Worm (Caenorhabditis elegans): ENCODE data around the gene C09B9.1.
"Not testable (repeated sequence)": the region's sequence is repeated elsewhere in the genome, so short reads cannot be mapped to it uniquely, and the experiment has no call there.

Gene C09B9.1

DNA sequence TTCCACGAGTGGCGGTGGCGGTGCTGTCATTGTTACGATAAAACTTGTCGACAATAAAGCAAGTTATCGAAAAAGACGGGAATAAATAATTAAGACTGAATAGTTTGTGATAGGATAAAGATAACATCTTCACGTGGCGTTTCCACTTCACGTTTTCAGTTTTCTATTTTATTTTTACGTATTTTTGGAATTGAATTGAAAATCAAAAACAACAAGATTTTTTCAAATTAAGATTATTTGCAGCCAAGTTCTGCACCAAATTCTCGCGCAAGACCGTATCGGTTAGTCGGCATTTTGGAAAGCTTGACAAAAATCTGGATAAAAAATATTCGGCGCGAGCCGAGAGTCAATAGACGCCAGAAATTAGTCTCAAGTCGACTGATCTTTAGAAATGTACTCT is 29.3 kb downstream of the C09B9.1 start, which contains the start of gene ttbk-2.2:
Gene ttbk-2.2, minus strand, starts transcription at position 101 of the 400 bp plus-strand sequence.
- not testable (repeated sequence) for TF ChIP-seq pes-1 (GFP tag; IDR thresholded peaks at IDR 0.05); hnd-1 (tag; optimal IDR thresholded peaks at IDR 0.05); ets-7 (tag; optimal IDR thresholded peaks at IDR 0.05)

DNA sequence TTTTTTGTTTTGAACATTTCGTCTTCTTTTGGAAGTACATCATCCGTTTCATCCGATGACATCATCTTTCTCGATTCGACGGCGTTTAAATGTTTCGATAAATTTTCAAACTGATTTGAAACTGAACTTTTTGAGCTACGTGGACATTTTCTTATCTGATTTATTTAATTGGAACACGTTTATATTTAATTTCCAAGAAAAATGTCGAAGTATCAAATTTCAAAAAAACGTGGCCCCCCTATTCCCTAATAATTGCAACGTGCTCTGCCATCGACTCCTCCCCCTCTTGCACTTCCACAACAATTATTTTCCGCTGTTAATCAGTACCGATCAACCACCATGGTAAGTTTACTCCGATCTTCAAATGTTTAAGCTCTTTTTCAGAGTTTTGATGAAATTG is 31.0 kb downstream of the C09B9.1 start, which contains the start of the genes R13H9.6 and rmd-6:
Gene R13H9.6, minus strand, starts transcription at position 101 of the 400 bp plus-strand sequence.
Gene rmd-6, plus strand, starts transcription at position 305 of the 400 bp plus-strand sequence.
- TF ChIP-seq ets-7 (tag; optimal IDR thresholded peaks at IDR 0.05); tbx-37 (GFP tag; conservative IDR thresholded peaks at IDR 0.05); hmbx-1 (tag; optimal IDR thresholded peaks at IDR 0.05): not testable (repeated sequence)

DNA sequence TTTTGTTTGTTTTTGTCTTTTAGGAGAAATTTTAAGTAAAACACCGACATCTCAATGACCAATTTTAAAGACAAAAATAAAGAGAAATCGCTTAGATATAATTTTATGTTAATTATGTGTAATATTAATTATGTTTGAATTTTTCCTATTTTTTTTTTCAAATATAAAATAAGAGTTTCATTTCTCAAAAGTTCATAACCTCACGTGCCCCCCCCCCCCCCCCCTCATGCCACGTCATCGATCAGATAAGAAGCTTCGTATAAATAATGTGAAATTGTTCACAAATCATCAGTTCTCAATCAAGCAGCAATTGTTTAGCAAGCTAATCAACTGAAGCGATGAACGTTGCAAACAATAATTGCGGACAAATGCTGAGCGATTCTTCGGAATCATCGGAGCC is 33.0 kb downstream of the C09B9.1 start, which contains the start of gene C02B10.6:
Gene C02B10.6, plus strand, starts transcription at position 301 of the 400 bp plus-strand sequence.
- not testable (repeated sequence) for TF ChIP-seq ama-1 (optimal IDR thresholded peaks at IDR 0.05); flt-1 (GFP tag; IDR thresholded peaks at IDR 0.05); ets-7 (tag; optimal IDR thresholded peaks at IDR 0.05)

ce11 chrIV:5073836-5074235 is 36.2 kb downstream of the C09B9.1 start:
- TF ChIP-seq flt-1 (GFP tag; IDR thresholded peaks at IDR 0.05) (no peak), B0310.2 (tag; optimal IDR thresholded peaks at IDR 0.05) (no peak), ama-1 (optimal IDR thresholded peaks at IDR 0.05) (no peak), hmbx-1 (tag; optimal IDR thresholded peaks at IDR 0.05) (no peak), aly-1 (tag; optimal IDR thresholded peaks at IDR 0.05) (no peak), sea-1 (GFP tag; conservative IDR thresholded peaks at IDR 0.05) (no peak), F13C5.2 (tag; optimal IDR thresholded peaks at IDR 0.05) (no peak), tra-4 (tag; optimal IDR thresholded peaks at IDR 0.05) (no peak), ets-7 (tag; optimal IDR thresholded peaks at IDR 0.05) (no peak), tbx-11 (GFP tag; IDR thresholded peaks at IDR 0.05) (no peak), hnd-1 (tag; optimal IDR thresholded peaks at IDR 0.05) (no peak), ceh-13 (GFP tag; optimal IDR thresholded peaks at IDR 0.05) (no peak), pes-1 (GFP tag; IDR thresholded peaks at IDR 0.05) (no peak), hmg-4 (GFP tag; optimal IDR thresholded peaks at IDR 0.05) (no peak), scrt-1 (GFP tag; IDR thresholded peaks at IDR 0.05) (no peak), ceh-36 (tag; optimal IDR thresholded peaks at IDR 0.05) (no peak)

ce11 chrIV:5076607-5077006 is 39.0 kb downstream of the C09B9.1 start:
- TF ChIP-seq hnd-1 (tag; optimal IDR thresholded peaks at IDR 0.05): no peak
- no peak for TF ChIP-seq ceh-13 (GFP tag; optimal IDR thresholded peaks at IDR 0.05)
- TF ChIP-seq sea-1 (GFP tag; conservative IDR thresholded peaks at IDR 0.05): no peak
- TF ChIP-seq tbx-11 (GFP tag; IDR thresholded peaks at IDR 0.05): no peak
- TF ChIP-seq ets-7 (tag; optimal IDR thresholded peaks at IDR 0.05): no peak

DNA sequence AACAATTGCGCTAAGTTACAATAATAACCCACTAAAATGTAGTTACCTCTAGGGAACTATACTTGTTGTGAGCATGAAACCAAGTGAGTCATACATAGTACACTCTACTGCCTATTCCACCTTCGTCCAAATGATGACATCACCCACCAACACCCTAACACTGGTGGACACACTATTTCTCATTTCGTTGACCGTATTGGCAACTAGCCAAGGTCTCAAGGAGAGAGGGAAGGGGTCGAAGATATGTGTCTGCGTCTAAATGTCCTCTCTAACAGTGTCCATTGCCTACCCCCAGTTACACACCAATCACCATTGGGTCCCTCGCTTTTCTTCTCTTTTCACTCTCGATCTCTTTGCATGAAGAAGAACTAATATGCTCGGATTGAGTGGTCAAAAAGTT is 40.3 kb downstream of the C09B9.1 start:
- TF ChIP-seq ets-7 (tag; optimal IDR thresholded peaks at IDR 0.05) (no peak), flt-1 (GFP tag; IDR thresholded peaks at IDR 0.05) (0 out of 2 replicates have a peak, but pooled peaks have one; percentile 16), tra-4 (tag; optimal IDR thresholded peaks at IDR 0.05) (no peak), hmg-4 (GFP tag; optimal IDR thresholded peaks at IDR 0.05) (peak; percentile 81)

DNA sequence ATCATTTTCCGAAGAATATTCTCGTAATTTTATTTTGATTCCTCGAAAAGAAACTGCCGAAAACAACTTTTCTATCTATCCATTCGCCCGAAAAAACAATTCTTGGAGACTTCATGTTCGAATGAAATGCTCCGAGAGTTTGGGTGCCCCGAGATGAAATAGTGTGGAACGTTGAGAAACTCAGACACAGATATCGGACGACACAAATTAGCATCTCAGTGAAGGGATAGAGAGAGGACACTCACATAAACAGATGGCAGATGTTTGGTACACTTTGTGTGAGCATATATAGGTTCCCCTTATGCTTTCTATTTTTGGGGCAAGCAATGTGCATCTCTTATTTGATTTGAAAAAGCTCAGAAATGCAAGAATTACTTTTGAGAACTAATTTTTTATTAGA is 41.3 kb downstream of the C09B9.1 start:
- TF ChIP-seq B0310.2 (tag; optimal IDR thresholded peaks at IDR 0.05): no peak
- no peak for TF ChIP-seq aly-1 (tag; optimal IDR thresholded peaks at IDR 0.05)
- TF ChIP-seq hmg-4 (GFP tag; optimal IDR thresholded peaks at IDR 0.05): no peak

ce11 chrIV:5081122-5081521 is 43.5 kb downstream of the C09B9.1 start:
- peak; percentile 42 for TF ChIP-seq aly-1 (tag; optimal IDR thresholded peaks at IDR 0.05)
- TF ChIP-seq hmg-4 (GFP tag; optimal IDR thresholded peaks at IDR 0.05): peak; percentile 12
- no peak for TF ChIP-seq ceh-36 (tag; optimal IDR thresholded peaks at IDR 0.05)

- TF ChIP-seq pes-1 (GFP tag; IDR thresholded peaks at IDR 0.05) (no peak), flt-1 (GFP tag; IDR thresholded peaks at IDR 0.05) (no peak), sea-1 (GFP tag; conservative IDR thresholded peaks at IDR 0.05) (no peak), hnd-1 (tag; optimal IDR thresholded peaks at IDR 0.05) (no peak), hmbx-1 (tag; optimal IDR thresholded peaks at IDR 0.05) (no peak), hmg-4 (GFP tag; optimal IDR thresholded peaks at IDR 0.05) (no peak), aly-1 (tag; optimal IDR thresholded peaks at IDR 0.05) (no peak), tbx-11 (GFP tag; IDR thresholded peaks at IDR 0.05) (no peak)
Observed at ce11 chrIV:5082900-5083530, 45.4 kb downstream of the C09B9.1 start, which contains the start of gene pygo-1. pygo-1 (plus strand) TSS chrIV:5083303.

Data from whole organism, early embryonic.